Worm (Caenorhabditis elegans): Measurements from ENCODE around the gene spr-3.

Gene spr-3

ce11 chrX:4544543-4544942 lies 30.6 kb downstream of the spr-3 start, which contains the start of gene C07A12.2:
Gene C07A12.2, plus strand, starts transcription at chrX:4544843.
- no peak for TF ChIP-seq unc-62 (GFP tag; optimal IDR thresholded peaks at IDR 0.05)

ce11 chrX:4548929-4549328 lies 35.0 kb downstream of the spr-3 start:
- no peak for TF ChIP-seq unc-62 (GFP tag; optimal IDR thresholded peaks at IDR 0.05)

DNA sequence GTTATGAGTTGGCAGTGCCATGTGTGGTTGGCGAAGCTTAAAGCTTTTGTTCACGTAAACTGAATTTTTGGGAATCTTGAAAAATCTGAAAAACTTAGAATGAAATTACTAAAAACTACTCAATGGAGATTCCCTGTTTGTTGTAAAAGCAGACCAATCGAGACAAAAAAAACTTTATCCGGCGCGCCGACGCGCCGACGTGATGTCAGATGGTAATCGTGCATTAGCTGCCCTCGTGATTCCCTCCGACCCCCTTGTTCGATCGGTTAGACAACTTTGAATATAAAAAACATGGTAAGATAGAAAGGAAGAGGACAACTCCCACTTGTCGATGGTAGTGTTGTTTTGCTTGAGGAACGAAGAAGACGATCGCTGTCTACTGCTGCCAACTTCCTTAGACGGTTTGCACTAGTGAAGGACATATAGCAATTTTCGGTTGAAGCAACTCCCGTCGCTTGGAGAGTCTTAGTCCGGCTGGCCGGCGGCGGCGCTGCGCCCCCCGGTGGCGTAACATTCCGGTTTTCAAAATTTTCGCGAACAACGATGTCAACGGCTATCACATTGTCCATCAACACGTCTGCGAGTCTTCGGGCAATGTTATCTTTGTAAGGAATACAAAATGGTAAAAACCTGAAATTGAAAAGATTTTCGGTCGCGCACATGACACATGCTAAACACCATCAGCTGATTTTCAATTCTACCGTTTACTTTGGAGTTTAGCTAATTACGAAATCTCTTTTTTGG lies 36.1 kb downstream of the spr-3 start, which contains the start of gene C07A12.18:
Gene C07A12.18 (minus strand): TSS at position 51 of the 744 bp plus-strand sequence.
- TF ChIP-seq unc-62 (GFP tag; optimal IDR thresholded peaks at IDR 0.05), result no peak

DNA sequence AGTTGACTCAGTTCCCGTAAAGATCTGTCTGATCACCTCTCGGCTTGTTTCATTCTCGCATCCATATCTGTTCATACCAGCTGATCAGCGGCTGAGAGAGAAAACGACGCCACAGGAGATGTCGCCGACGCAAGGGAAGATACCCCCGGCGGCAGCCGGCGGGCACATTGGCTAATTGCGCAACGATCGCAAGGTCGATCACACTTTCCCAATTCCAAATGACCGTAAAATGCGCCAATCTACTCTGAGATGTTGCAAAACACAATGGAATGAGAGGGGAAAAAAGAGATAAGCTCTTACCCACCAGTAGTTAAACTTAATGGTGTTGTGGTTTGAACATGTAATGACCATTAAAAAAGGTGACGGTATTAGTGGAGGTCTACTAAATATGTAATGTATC lies 37.1 kb downstream of the spr-3 start:
- no peak for TF ChIP-seq unc-62 (GFP tag; optimal IDR thresholded peaks at IDR 0.05)

DNA sequence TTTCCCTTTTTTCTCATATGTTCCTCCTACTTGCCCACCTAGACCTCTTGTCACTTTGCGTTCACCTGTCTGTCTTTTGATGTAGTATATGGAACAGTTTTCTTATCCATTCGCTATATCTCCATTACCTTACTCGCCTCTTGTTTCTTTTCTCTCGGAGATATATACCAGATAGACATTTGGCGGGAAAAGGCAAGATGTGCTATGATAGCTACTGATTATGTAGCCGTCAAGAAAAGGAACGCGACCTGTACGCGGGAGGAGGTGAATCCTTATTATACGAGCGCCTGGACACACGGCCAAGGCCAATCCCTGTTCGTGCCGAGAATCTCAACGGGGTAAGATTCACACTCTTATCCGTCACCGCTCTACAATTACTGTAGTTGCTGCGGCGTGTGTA lies 39.1 kb downstream of the spr-3 start:
- TF ChIP-seq unc-62 (GFP tag; optimal IDR thresholded peaks at IDR 0.05), result no peak

DNA sequence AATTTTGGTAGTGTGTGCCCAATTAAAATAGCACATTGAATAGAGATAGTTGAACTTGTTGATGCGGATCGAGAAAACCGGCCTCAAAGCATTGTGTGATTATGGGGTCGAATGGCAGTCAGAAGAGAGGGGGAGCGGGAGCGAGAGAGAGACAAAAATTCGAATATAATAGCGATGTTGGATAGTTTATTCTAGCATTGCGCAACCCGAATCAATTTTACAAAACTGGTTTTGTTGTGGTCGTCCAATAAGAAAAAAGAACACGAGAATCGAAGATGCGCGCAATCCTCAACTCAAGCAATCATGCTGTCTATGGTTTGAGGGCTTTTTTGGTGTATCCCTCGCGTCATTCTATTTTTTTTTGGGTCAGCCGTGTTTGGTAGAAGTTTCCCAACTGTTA lies 39.6 kb downstream of the spr-3 start:
- TF ChIP-seq unc-62 (GFP tag; optimal IDR thresholded peaks at IDR 0.05), result no peak

- no peak for TF ChIP-seq unc-62 (GFP tag; optimal IDR thresholded peaks at IDR 0.05)
Measured at ce11 chrX:4554385-4554784, 40.5 kb downstream of the spr-3 start, which contains the start of gene ham-2. Gene ham-2, plus strand, starts transcription at chrX:4554685.

DNA sequence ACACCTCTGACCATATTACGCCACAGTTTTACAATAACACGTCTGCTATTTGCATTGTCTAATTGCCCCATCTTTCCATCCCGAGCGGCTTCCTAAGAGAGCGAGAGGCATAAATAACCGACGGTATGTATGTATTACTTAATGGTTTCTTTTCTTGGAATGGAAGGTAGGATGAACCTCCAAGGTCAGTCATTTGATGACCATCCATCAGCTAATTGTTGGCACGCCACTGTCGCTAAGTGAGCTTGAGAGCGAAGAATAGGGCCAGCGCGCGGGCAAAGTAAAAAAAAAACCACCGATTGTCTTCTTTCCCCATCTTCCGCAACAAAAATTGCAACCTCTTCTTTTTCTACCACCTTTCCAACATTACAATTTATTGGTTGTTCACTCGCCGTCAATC lies 42.1 kb downstream of the spr-3 start:
- TF ChIP-seq unc-62 (GFP tag; optimal IDR thresholded peaks at IDR 0.05), result no peak

ce11 chrX:4561863-4562262 lies 48.0 kb downstream of the spr-3 start, which contains the start of gene C05E11.6:
Gene C05E11.6, plus strand, starts transcription at chrX:4562163.
- no peak for TF ChIP-seq unc-62 (GFP tag; optimal IDR thresholded peaks at IDR 0.05)

DNA sequence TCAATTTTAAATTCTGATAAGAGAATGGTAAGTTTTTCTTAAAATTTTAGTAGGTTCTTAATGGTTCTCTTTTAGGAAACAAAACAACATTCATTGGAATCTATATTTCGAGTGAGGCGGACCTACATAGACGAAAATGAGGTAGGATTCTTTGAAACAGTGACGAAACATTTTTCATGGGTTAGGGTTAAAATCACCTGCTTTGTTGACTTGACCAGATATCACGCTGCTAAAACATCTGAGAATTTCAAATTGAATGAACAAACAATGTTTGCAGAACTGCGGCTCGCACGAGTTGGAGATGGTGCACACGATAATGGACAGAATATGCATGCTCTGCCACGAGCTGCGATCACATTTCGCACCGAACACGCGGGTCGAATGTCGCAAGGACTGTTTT lies 48.4 kb downstream of the spr-3 start:
- no peak for TF ChIP-seq unc-62 (GFP tag; optimal IDR thresholded peaks at IDR 0.05)

- TF ChIP-seq unc-62 (GFP tag; optimal IDR thresholded peaks at IDR 0.05), result no peak
Measured at ce11 chrX:4564717-4565316, 50.9 kb downstream of the spr-3 start, which contains the start of gene amt-4. Gene amt-4, plus strand, starts transcription at chrX:4565302.
